Worm (Caenorhabditis elegans): ENCODE data around the gene F53F4.18.

F53F4.18 gene

ce11 chrV:13576828-13577227 is 13.1 kb upstream of the F53F4.18 start:
- TF ChIP-seq dve-1 (tag; optimal IDR thresholded peaks at IDR 0.05; ENCODE audit: insufficient read depth) (peak; percentile 40), pqm-1 (tag; optimal IDR thresholded peaks at IDR 0.05) (peak; percentile 66), dmd-6 (GFP tag; IDR thresholded peaks at IDR 0.05) (0 out of 2 replicates have a peak, but pooled peaks have one; percentile 24), ztf-11 (tag; optimal IDR thresholded peaks at IDR 0.05) (no peak), nhr-25 (tag; optimal IDR thresholded peaks at IDR 0.05; ENCODE audit: borderline replicate concordance, insufficient read depth) (no peak), unc-62 (GFP tag; optimal IDR thresholded peaks at IDR 0.05 in 1 of 2) (no peak), unc-62 (tag; optimal IDR thresholded peaks at IDR 0.05) (no peak), hlh-30 (tag; optimal IDR thresholded peaks at IDR 0.05; ENCODE audit: insufficient read depth) (peak; percentile 31), nhr-28 (tag; optimal IDR thresholded peaks at IDR 0.05) (peak; percentile 52), aha-1 (tag) (peak; percentile 0), daf-16 (GFP tag; optimal IDR thresholded peaks at IDR 0.05) (no peak), daf-16 (tag; optimal IDR thresholded peaks at IDR 0.05) (peak; percentile 93), lin-1 (GFP tag; IDR thresholded peaks at IDR 0.05) (no peak), T26A8.4 (GFP tag; IDR thresholded peaks at IDR 0.05) (no peak), F26F4.8 (GFP tag; conservative IDR thresholded peaks at IDR 0.05) (no peak), nhr-6 (tag; optimal IDR thresholded peaks at IDR 0.05) (peak; percentile 36), egl-43 (GFP tag; IDR thresholded peaks at IDR 0.05) (no peak), nhr-76 (tag; optimal IDR thresholded peaks at IDR 0.05) (no peak), pha-4 (GFP tag; IDR thresholded peaks at IDR 0.05) (no peak), pha-4 (tag; optimal IDR thresholded peaks at IDR 0.05) (no peak), snpc-1.2 (GFP tag; IDR thresholded peaks at IDR 0.05) (no peak), ztf-7 (tag; optimal IDR thresholded peaks at IDR 0.05) (no peak), hlh-11 (tag; optimal IDR thresholded peaks at IDR 0.05) (peak; percentile 34)

- TF ChIP-seq daf-16 (GFP tag; optimal IDR thresholded peaks at IDR 0.05) (no peak), daf-16 (tag; optimal IDR thresholded peaks at IDR 0.05) (peak; percentile 7), pqm-1 (tag; optimal IDR thresholded peaks at IDR 0.05) (peak; percentile 58), lim-7 (GFP tag; IDR thresholded peaks at IDR 0.05) (no peak), nhr-28 (tag; optimal IDR thresholded peaks at IDR 0.05) (peak; percentile 18), dmd-6 (GFP tag; IDR thresholded peaks at IDR 0.05) (peak; percentile 64; the same call in 1 of the 2 replicates), dmd-9 (GFP tag; IDR thresholded peaks at IDR 0.05) (no peak)
Measured at ce11 chrV:13577463-13577862, 12.5 kb upstream of the F53F4.18 start.

ce11 chrV:13578637-13579036 is 11.3 kb upstream of the F53F4.18 start, which contains the start of gene C50B8.6:
TSS of gene C50B8.6 (plus strand) at chrV:13578972.
- TF ChIP-seq daf-19 (GFP tag; conservative IDR thresholded peaks at IDR 0.05) (no peak), ceh-32 (tag; optimal IDR thresholded peaks at IDR 0.05; ENCODE audit: poor library complexity) (no peak), F10B5.3 (tag; optimal IDR thresholded peaks at IDR 0.05) (no peak), ZK337.2 (GFP tag; IDR thresholded peaks at IDR 0.05) (no peak), ZK546.5 (tag; optimal IDR thresholded peaks at IDR 0.05) (no peak), unc-39 (tag; optimal IDR thresholded peaks at IDR 0.05) (no peak), lin-39 (tag; optimal IDR thresholded peaks at IDR 0.05) (no peak), nhr-111 (GFP tag; optimal IDR thresholded peaks at IDR 0.05) (no peak), Y5F2A.4 (GFP tag; optimal IDR thresholded peaks at IDR 0.05) (no peak), mep-1 (tag; optimal IDR thresholded peaks at IDR 0.05) (no peak), mes-2 (tag; optimal IDR thresholded peaks at IDR 0.05; ENCODE audit: poor library complexity, severe bottlenecking) (no peak), F26F4.8 (GFP tag; conservative IDR thresholded peaks at IDR 0.05) (no peak), mdl-1 (tag; optimal IDR thresholded peaks at IDR 0.05) (no peak), ceh-28 (tag; optimal IDR thresholded peaks at IDR 0.05) (no peak), php-3 (GFP tag; IDR thresholded peaks at IDR 0.05) (no peak), dmd-9 (GFP tag; IDR thresholded peaks at IDR 0.05) (no peak), zip-11 (GFP tag; IDR thresholded peaks at IDR 0.05) (no peak), ceh-44 (GFP tag; IDR thresholded peaks at IDR 0.05) (no peak), madf-9 (GFP tag; conservative IDR thresholded peaks at IDR 0.05) (no peak), ztf-11 (tag; optimal IDR thresholded peaks at IDR 0.05) (no peak), pqm-1 (tag; optimal IDR thresholded peaks at IDR 0.05) (peak; percentile 91), zfp-2 (tag; optimal IDR thresholded peaks at IDR 0.05) (no peak), Y75B8A.6 (GFP tag; IDR thresholded peaks at IDR 0.05) (no peak), dmd-6 (GFP tag; IDR thresholded peaks at IDR 0.05) (peak; percentile 41; the same call in 1 of the 2 replicates), unc-62 (GFP tag; optimal IDR thresholded peaks at IDR 0.05 in 1 of 2) (peak in 1 of 2 experiments; percentile 64), unc-62 (tag; optimal IDR thresholded peaks at IDR 0.05) (no peak), ceh-62 (tag; optimal IDR thresholded peaks at IDR 0.05) (no peak), ceh-82 (tag; optimal IDR thresholded peaks at IDR 0.05) (no peak), zfp-3 (GFP tag; conservative IDR thresholded peaks at IDR 0.05) (no peak), zip-2 (tag; optimal IDR thresholded peaks at IDR 0.05) (no peak), ama-1 (optimal IDR thresholded peaks at IDR 0.05) (no peak)
